Worm (Caenorhabditis elegans): ENCODE data around the gene gst-26.

Gene gst-26

DNA sequence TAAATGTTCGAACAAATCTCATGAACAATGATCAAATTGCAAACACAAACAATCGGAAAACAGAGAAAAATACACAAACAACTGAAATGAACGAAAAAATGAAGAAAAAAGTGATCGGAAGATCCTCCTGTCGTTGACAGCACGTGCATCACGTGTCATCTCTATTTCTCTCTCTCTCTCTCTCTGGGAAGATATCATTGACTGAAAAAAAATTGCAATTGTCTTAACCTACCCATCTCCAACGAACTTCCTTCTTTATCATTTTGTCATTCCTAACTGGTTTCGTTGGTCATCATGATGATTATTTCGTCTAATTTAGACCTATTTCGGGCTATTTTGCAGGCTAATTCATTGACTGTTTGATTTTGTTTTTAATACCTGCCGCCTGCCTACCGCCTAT, 41.0 kb upstream of the gst-26 start (continued):
- peak; percentile 15 to 89 for TF ChIP-seq mdl-1 (tag; optimal IDR thresholded peaks at IDR 0.05)
- 0 out of 2 replicates have a peak, but pooled peaks have one; percentile 34 for TF ChIP-seq tra-1 (GFP tag; IDR thresholded peaks at IDR 0.05)
- no peak for TF ChIP-seq pha-4 (GFP tag; IDR thresholded peaks at IDR 0.05)
- TF ChIP-seq pha-4 (tag; optimal IDR thresholded peaks at IDR 0.05): no peak
- no peak for TF ChIP-seq cey-2 (tag; optimal IDR thresholded peaks at IDR 0.05; ENCODE audit: borderline replicate concordance, insufficient read depth)
- no peak for TF ChIP-seq rbr-2 (tag; optimal IDR thresholded peaks at IDR 0.05)
- TF ChIP-seq nhr-42 (GFP tag; IDR thresholded peaks at IDR 0.05): no peak
- TF ChIP-seq attf-4 (tag; optimal IDR thresholded peaks at IDR 0.05): no peak
- peak; percentile 54 for TF ChIP-seq nhr-28 (tag; optimal IDR thresholded peaks at IDR 0.05)
- no peak for TF ChIP-seq ceh-44 (GFP tag; IDR thresholded peaks at IDR 0.05)
- TF ChIP-seq aly-2 (tag; optimal IDR thresholded peaks at IDR 0.05): no peak
- TF ChIP-seq ZK546.5 (tag; optimal IDR thresholded peaks at IDR 0.05): no peak
- no peak for TF ChIP-seq F44E2.7 (GFP tag; IDR thresholded peaks at IDR 0.05)
- TF ChIP-seq nhr-11 (tag; optimal IDR thresholded peaks at IDR 0.05): peak; percentile 37
- peak; percentile 52; the same call in 1 of the 2 replicates for TF ChIP-seq ctbp-1 (GFP tag; IDR thresholded peaks at IDR 0.05)
- TF ChIP-seq R02D3.7 (tag; optimal IDR thresholded peaks at IDR 0.05): no peak
- no peak for TF ChIP-seq snpc-4 (tag; optimal IDR thresholded peaks at IDR 0.05)
- TF ChIP-seq zfp-2 (tag; optimal IDR thresholded peaks at IDR 0.05): no peak
- TF ChIP-seq daf-16 (GFP tag; optimal IDR thresholded peaks at IDR 0.05): peak in 1 of 2 experiments; percentile 84
- TF ChIP-seq daf-16 (tag; optimal IDR thresholded peaks at IDR 0.05): no peak
- peak; percentile 84 for TF ChIP-seq nhr-77 (tag; optimal IDR thresholded peaks at IDR 0.05)
- no peak for TF ChIP-seq F37D6.2 (tag; optimal IDR thresholded peaks at IDR 0.05)
- TF ChIP-seq ceh-20 (GFP tag; IDR thresholded peaks at IDR 0.05): no peak
- TF ChIP-seq ztf-7 (tag; optimal IDR thresholded peaks at IDR 0.05): no peak
- TF ChIP-seq set-16 (GFP tag; IDR thresholded peaks at IDR 0.05): no peak
- TF ChIP-seq skn-1 (tag; optimal IDR thresholded peaks at IDR 0.05): no peak
- no peak for TF ChIP-seq spr-1 (tag; optimal IDR thresholded peaks at IDR 0.05)
- TF ChIP-seq daf-8 (GFP tag; IDR thresholded peaks at IDR 0.05): no peak
- TF ChIP-seq F49E8.2 (tag; optimal IDR thresholded peaks at IDR 0.05; ENCODE audit: borderline replicate concordance): no peak
- no peak for TF ChIP-seq pqm-1 (tag; optimal IDR thresholded peaks at IDR 0.05)
- no peak for TF ChIP-seq dmd-8 (GFP tag; IDR thresholded peaks at IDR 0.05)
- TF ChIP-seq nhr-6 (tag; optimal IDR thresholded peaks at IDR 0.05): peak; percentile 34
- TF ChIP-seq nhr-48 (tag; optimal IDR thresholded peaks at IDR 0.05): peak; percentile 73
- no peak for TF ChIP-seq lim-7 (GFP tag; IDR thresholded peaks at IDR 0.05)
- TF ChIP-seq daf-12 (tag; optimal IDR thresholded peaks at IDR 0.05): no peak
- no peak for TF ChIP-seq aha-1 (tag)
- TF ChIP-seq nhr-41 (GFP tag; IDR thresholded peaks at IDR 0.05): no peak
- TF ChIP-seq unc-62 (GFP tag; optimal IDR thresholded peaks at IDR 0.05 in 1 of 2): peak in 1 of 2 experiments; percentile 88
- TF ChIP-seq unc-62 (tag; optimal IDR thresholded peaks at IDR 0.05): no peak
- TF ChIP-seq lin-13 (GFP tag; optimal IDR thresholded peaks at IDR 0.05): no peak
- no peak for TF ChIP-seq daf-19 (GFP tag; conservative IDR thresholded peaks at IDR 0.05)
- TF ChIP-seq mes-2 (tag; optimal IDR thresholded peaks at IDR 0.05; ENCODE audit: poor library complexity, severe bottlenecking): peak; percentile 5
- no peak for TF ChIP-seq snpc-1.2 (GFP tag; IDR thresholded peaks at IDR 0.05)
- no peak for TF ChIP-seq dmd-9 (GFP tag; IDR thresholded peaks at IDR 0.05)
- TF ChIP-seq zag-1 (tag; optimal IDR thresholded peaks at IDR 0.05): no peak
- no peak for TF ChIP-seq fos-1 (tag; optimal IDR thresholded peaks at IDR 0.05)
- no peak for TF ChIP-seq egl-27 (tag; optimal IDR thresholded peaks at IDR 0.05)
- no peak for TF ChIP-seq lin-38 (GFP tag; IDR thresholded peaks at IDR 0.05)
- TF ChIP-seq Y105C5A.15 (GFP tag; IDR thresholded peaks at IDR 0.05): no peak
- no peak for TF ChIP-seq Y75B8A.6 (GFP tag; IDR thresholded peaks at IDR 0.05)
- TF ChIP-seq nhr-102 (tag; optimal IDR thresholded peaks at IDR 0.05): no peak
- no peak for TF ChIP-seq madf-9 (GFP tag; conservative IDR thresholded peaks at IDR 0.05)
- no peak for TF ChIP-seq arid-1 (GFP tag; conservative IDR thresholded peaks at IDR 0.05)
- TF ChIP-seq nhr-76 (tag; optimal IDR thresholded peaks at IDR 0.05): no peak
